Fruit fly (Drosophila melanogaster) whole organism, embryonic: ENCODE data around the gene CG43293.

Experiments used
- Bdp1 ChIP-seq: fragments of 200-800 bp; sonication (Bioruptor generic); optimal IDR thresholded peaks from 3 replicates; lab custom pipeline; 2016; ENCODE audit warnings: missing biosample characterization, missing genetic modification characterization
- CG10979 ChIP-seq: fragments of 200-800 bp; sonication (Bioruptor generic); optimal IDR thresholded peaks from 2 replicates; lab custom pipeline; 2018; ENCODE audit warnings: missing biosample characterization, mild to moderate bottlenecking, missing genetic modification characterization, moderate library complexity
- CG12391 ChIP-seq: fragments of 200-800 bp; sonication (Bioruptor generic); optimal IDR thresholded peaks from 3 replicates; lab custom pipeline; 2018; ENCODE audit warnings: missing biosample characterization, mild to moderate bottlenecking, missing genetic modification characterization, moderate library complexity
- CG16815 ChIP-seq: fragments of 200-800 bp; sonication (Bioruptor generic); optimal IDR thresholded peaks from 3 replicates; lab custom pipeline; 2017; ENCODE audit warnings: missing biosample characterization, mild to moderate bottlenecking, missing genetic modification characterization
- CG17186 ChIP-seq: fragments of 200-800 bp; sonication (Bioruptor generic); optimal IDR thresholded peaks from 3 replicates; lab custom pipeline; 2017; ENCODE audit warnings: missing biosample characterization, missing genetic modification reagents, missing genetic modification characterization
- CG1832 ChIP-seq: fragments of 200-800 bp; sonication (Bioruptor generic); optimal IDR thresholded peaks from 2 replicates; lab custom pipeline; 2017; ENCODE audit warnings: missing biosample characterization, mild to moderate bottlenecking, missing genetic modification characterization, inconsistent platforms
- CG18764 ChIP-seq: fragments of 200-800 bp; sonication (Bioruptor generic); optimal IDR thresholded peaks from 3 replicates; lab custom pipeline; 2016; ENCODE audit warnings: missing biosample characterization, missing genetic modification characterization
- CG2889 ChIP-seq: fragments of 200-800 bp; sonication (Bioruptor generic); IDR thresholded peaks from 3 replicates; pipeline ENCODE4 v1.3.6; 2022; ENCODE audit warnings: missing biosample characterization, missing genetic modification characterization
- CG3847 ChIP-seq: fragments of 200-800 bp; sonication (Bioruptor generic); IDR thresholded peaks from 2 replicates; pipeline ENCODE4 v1.3.6; 2022; ENCODE audit warnings: missing biosample characterization, missing genetic modification characterization
- CG3995 ChIP-seq: fragments of 200-800 bp; sonication (Bioruptor generic); optimal IDR thresholded peaks from 3 replicates; lab custom pipeline; 2016; ENCODE audit warnings: missing biosample characterization, missing genetic modification characterization
- CG4730 ChIP-seq: fragments of 200-800 bp; sonication (Bioruptor generic); IDR thresholded peaks from 2 replicates; pipeline ENCODE4 v1.3.6; 2022; ENCODE audit warnings: missing biosample characterization, missing genetic modification characterization
- CG5245 ChIP-seq: fragments of 200-800 bp; sonication (Bioruptor generic); optimal IDR thresholded peaks from 3 replicates; lab custom pipeline; 2016; ENCODE audit warnings: missing biosample characterization, missing genetic modification characterization
- CG7745 ChIP-seq: fragments of 200-800 bp; sonication (Bioruptor generic); optimal IDR thresholded peaks from 2 replicates; lab custom pipeline; 2018; ENCODE audit warnings: missing biosample characterization, mild to moderate bottlenecking, missing genetic modification characterization, moderate library complexity
- Dek ChIP-seq: fragments of 200-800 bp; sonication (Bioruptor generic); optimal IDR thresholded peaks from 3 replicates; lab custom pipeline; 2019; ENCODE audit warnings: missing biosample characterization, mild to moderate bottlenecking, missing genetic modification characterization, moderate library complexity
- Drgx ChIP-seq: fragments of 200-800 bp; sonication (Bioruptor generic); IDR thresholded peaks from 2 replicates; pipeline ENCODE4 v1.3.6; 2022; ENCODE audit warnings: missing biosample characterization, missing genetic modification characterization
- Eip74EF ChIP-seq, 2 experiments: fragments of 200-800 bp in 1 of 2; fragments of >200 bp in 1 of 2; sonication (Bioruptor generic) in 1 of 2; optimal IDR thresholded peaks; 2 replicates each; lab custom pipeline; 2017 to 2019; ENCODE audit warnings: missing biosample characterization in 2 of 2, missing genetic modification characterization in 2 of 2, mild to moderate bottlenecking in 1 of 2, moderate library complexity in 1 of 2
- Gsc ChIP-seq: fragments of 200-800 bp; sonication (Bioruptor generic); IDR thresholded peaks from 2 replicates; pipeline ENCODE4 v1.3.6; 2022; ENCODE audit warnings: missing biosample characterization, missing genetic modification characterization
- H2.0 ChIP-seq: fragments of 200-800 bp; sonication (Bioruptor generic); IDR thresholded peaks from 2 replicates; pipeline ENCODE4 v1.3.6; 2022; ENCODE audit warnings: missing biosample characterization, missing genetic modification characterization
- Hr78 ChIP-seq, 2 experiments: fragments of 200-800 bp in 1 of 2; fragments of >200 bp in 1 of 2; sonication (Bioruptor generic) in 1 of 2; optimal IDR thresholded peaks; 2 replicates each; lab custom pipeline; 2017 to 2019; ENCODE audit warnings: missing biosample characterization in 2 of 2, missing genetic modification characterization in 2 of 2, mild to moderate bottlenecking in 1 of 2, moderate library complexity in 1 of 2
- Hsf ChIP-seq: fragments of 200-800 bp; sonication (Bioruptor generic); optimal IDR thresholded peaks from 3 replicates; lab custom pipeline; 2016; ENCODE audit warnings: missing biosample characterization, missing genetic modification characterization
- Lim3 ChIP-seq: fragments of 200-800 bp; sonication (Bioruptor generic); IDR thresholded peaks from 2 replicates; pipeline ENCODE4 v1.3.6; 2022; ENCODE audit warnings: missing biosample characterization, missing genetic modification characterization
- Max ChIP-seq: fragments of 200-800 bp; sonication (Bioruptor generic); optimal IDR thresholded peaks from 2 replicates; lab custom pipeline; 2016; ENCODE audit warnings: missing biosample characterization, mild to moderate bottlenecking, missing genetic modification characterization
- Med ChIP-seq: fragments of 200-800 bp; sonication (Bioruptor generic); peaks from one replicate; lab custom pipeline; 2016; ENCODE audit warnings: missing biosample characterization, missing genetic modification characterization, mild to moderate bottlenecking, inconsistent platforms, moderate library complexity
- NK7.1 ChIP-seq: fragments of 200-800 bp; sonication (Bioruptor generic); optimal IDR thresholded peaks from 3 replicates; lab custom pipeline; 2016; ENCODE audit warnings: missing biosample characterization, missing genetic modification characterization
- Nf-YA ChIP-seq: fragments of 200-800 bp; sonication (Bioruptor generic); IDR thresholded peaks from 2 replicates; pipeline ENCODE4 v1.3.6; 2022; ENCODE audit warnings: missing biosample characterization, missing genetic modification characterization
- Ravus ChIP-seq: fragments of 200-800 bp; sonication (Bioruptor generic); IDR thresholded peaks from 2 replicates; pipeline ENCODE4 v1.3.6; 2022; ENCODE audit warnings: missing biosample characterization, missing genetic modification characterization
- Six4 ChIP-seq: fragments of 200-800 bp; sonication (Bioruptor generic); optimal IDR thresholded peaks from 2 replicates; lab custom pipeline; 2016; ENCODE audit warnings: missing biosample characterization, missing genetic modification characterization
- Usf ChIP-seq: fragments of 200-800 bp; sonication (Bioruptor generic); optimal IDR thresholded peaks from 2 replicates; lab custom pipeline; 2017; ENCODE audit warnings: missing genotype, missing biosample characterization, missing genetic modification characterization
- YL-1 ChIP-seq: fragments of 200-800 bp; sonication (Bioruptor generic); optimal IDR thresholded peaks from 3 replicates; lab custom pipeline; 2017; ENCODE audit warnings: missing biosample characterization, mild to moderate bottlenecking, missing genetic modification characterization
- ara ChIP-seq: fragments of 200-800 bp; sonication (Bioruptor generic); IDR thresholded peaks from 2 replicates; pipeline ENCODE4 v1.3.6; 2022; ENCODE audit warnings: missing biosample characterization, missing genetic modification characterization
- cas ChIP-seq: fragments of 200-800 bp; sonication (Bioruptor generic); IDR thresholded peaks from 2 replicates; pipeline ENCODE4 v1.3.6; 2022; ENCODE audit warnings: missing biosample characterization, missing genetic modification characterization
- caup ChIP-seq: fragments of 200-800 bp; sonication (Bioruptor generic); optimal IDR thresholded peaks from 3 replicates; lab custom pipeline; 2017; ENCODE audit warnings: missing biosample characterization, mild to moderate bottlenecking, missing genetic modification characterization, moderate library complexity; ENCODE audit not compliant: severe bottlenecking
- chm ChIP-seq: fragments of 200-800 bp; sonication (Bioruptor generic); IDR thresholded peaks from 2 replicates; pipeline ENCODE4 v1.3.6; 2022; ENCODE audit warnings: missing biosample characterization, missing genetic modification characterization
- chn ChIP-seq: fragments of 200-800 bp; sonication (Bioruptor generic); optimal IDR thresholded peaks from 2 replicates; lab custom pipeline; 2016; ENCODE audit warnings: missing biosample characterization, missing genetic modification characterization
- crol ChIP-seq: fragments of 200-800 bp; sonication (Bioruptor generic); IDR thresholded peaks from 2 replicates; pipeline ENCODE4 v1.3.6; 2022; ENCODE audit warnings: missing biosample characterization, missing genetic modification characterization
- cwo ChIP-seq: fragments of 200-800 bp; sonication (Bioruptor generic); optimal IDR thresholded peaks from 3 replicates; lab custom pipeline; 2017; ENCODE audit warnings: missing biosample characterization, missing genetic modification characterization, mild to moderate bottlenecking, moderate library complexity, missing genetic modification reagents
- danr ChIP-seq: fragments of 200-800 bp; sonication (Bioruptor generic); IDR thresholded peaks from 2 replicates; pipeline ENCODE4 v1.3.6; 2022; ENCODE audit warnings: missing biosample characterization, missing genetic modification characterization
- dm ChIP-seq: fragments of 200-800 bp; sonication (Bioruptor generic); optimal IDR thresholded peaks from 3 replicates; lab custom pipeline; 2016; ENCODE audit warnings: missing biosample characterization, missing genetic modification characterization
- dpn ChIP-seq, 2 experiments: fragments of 200-800 bp; sonication (Bioruptor generic); optimal IDR thresholded peaks; 3 replicates each; lab custom pipeline; 2016; ENCODE audit warnings: missing biosample characterization in 2 of 2, missing genetic modification characterization in 2 of 2
- fru ChIP-seq: fragments of >200 bp; optimal IDR thresholded peaks from 2 replicates; lab custom pipeline; 2017
- fu2 ChIP-seq: fragments of 200-800 bp; sonication (Bioruptor generic); optimal IDR thresholded peaks from 2 replicates; lab custom pipeline; 2016; ENCODE audit warnings: missing biosample characterization, missing genetic modification characterization
- jigr1 ChIP-seq: fragments of 200-800 bp; sonication (Bioruptor generic); IDR thresholded peaks from 3 replicates; pipeline ENCODE4 v1.3.6; 2022; ENCODE audit warnings: missing biosample characterization, missing genetic modification characterization
- lov ChIP-seq, 2 experiments: fragments of 200-800 bp in 1 of 2; fragments of >200 bp in 1 of 2; sonication (Bioruptor generic) in 1 of 2; IDR thresholded peaks in 1 of 2; optimal IDR thresholded peaks in 1 of 2; 2 replicates in 1 of 2; 3 replicates in 1 of 2; pipeline versions ENCODE4 v1.3.6 to Lab custom; 2017 to 2022; ENCODE audit warnings: missing biosample characterization in 1 of 2, missing genetic modification characterization in 1 of 2
- mam ChIP-seq: fragments of 200-800 bp; sonication (Bioruptor generic); optimal IDR thresholded peaks from 3 replicates; lab custom pipeline; 2016; ENCODE audit warnings: missing biosample characterization, missing genetic modification characterization
- pita ChIP-seq: fragments of 200-800 bp; sonication (Bioruptor generic); optimal IDR thresholded peaks from 2 replicates; lab custom pipeline; 2017; ENCODE audit warnings: missing biosample characterization, mild to moderate bottlenecking, missing genetic modification characterization
- row ChIP-seq: fragments of 200-800 bp; sonication (Bioruptor generic); IDR thresholded peaks from 3 replicates; pipeline ENCODE4 v1.3.6; 2022; ENCODE audit warnings: missing biosample characterization, missing genetic modification characterization
- sens-2 ChIP-seq: fragments of 200-800 bp; sonication (Bioruptor generic); IDR thresholded peaks from 2 replicates; pipeline ENCODE4 v1.3.6; 2022; ENCODE audit warnings: missing biosample characterization, missing genetic modification characterization
- tna ChIP-seq: fragments of 200-800 bp; sonication (Bioruptor generic); IDR thresholded peaks from 2 replicates; pipeline ENCODE4 v1.3.6; 2022; ENCODE audit warnings: missing biosample characterization, missing genetic modification characterization; ENCODE audit not compliant: partially characterized antibody
- twi ChIP-seq: fragments of 200-800 bp; optimal IDR thresholded peaks from 2 replicates; lab custom pipeline; 2019; ENCODE audit warnings: missing biosample characterization, mild to moderate bottlenecking, missing genetic modification characterization, moderate library complexity

CG43293 gene

DNA sequence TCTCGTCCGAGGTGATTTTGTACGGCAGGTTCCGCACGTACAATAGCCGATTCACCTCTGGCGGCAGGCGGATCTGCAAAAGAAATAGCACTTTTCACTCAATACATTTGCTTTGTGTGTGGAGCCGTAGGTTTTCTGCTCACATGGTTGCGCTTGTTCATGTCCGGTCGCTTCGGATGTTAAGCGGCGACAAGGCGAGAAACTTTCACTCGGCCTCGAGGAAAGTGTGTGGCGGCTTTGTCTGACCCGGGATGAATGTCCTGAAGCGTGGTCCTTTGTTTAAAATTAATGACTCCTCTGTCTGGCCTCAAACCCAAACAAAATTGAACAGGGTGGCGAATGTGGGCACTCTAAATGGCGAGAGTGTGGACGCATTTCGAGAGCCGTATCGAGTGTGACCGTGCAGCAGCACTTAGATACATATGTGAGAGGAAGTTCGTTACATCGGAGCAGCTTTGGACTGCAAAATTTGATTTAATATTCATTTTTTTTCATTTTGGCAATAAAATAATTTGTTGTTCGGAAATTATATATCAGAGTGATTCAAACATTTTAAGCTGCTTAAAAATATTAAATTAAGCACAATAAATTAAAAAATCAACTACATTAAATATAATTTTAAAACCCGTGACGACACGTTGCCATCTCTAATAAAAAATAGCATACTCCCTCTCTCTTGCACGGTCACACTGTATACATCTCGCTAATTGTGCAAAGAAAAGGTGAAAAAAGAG is 8.0 kb downstream of the CG43293 start, which contains the start of the genes Sf3b6 and Tnpo (continued):
- TF ChIP-seq NK7.1 (GFP tag; lab: Kevin White, UChicago) (peak; percentile 48), row (GFP tag; lab: Robert Waterston, UW) (peak; percentile 96), Bdp1 (GFP tag; lab: Kevin White, UChicago) (peak; percentile 63), CG2889 (GFP tag; lab: Robert Waterston, UW) (peak; percentile 40; the same call in 1 of the 3 replicates), tna (GFP tag; lab: Robert Waterston, UW) (no peak), Hsf (peak; percentile 84), dpn (GFP tag; optimal IDR thresholded peaks at IDR 0.05; lab: Kevin White, UChicago) (peak; percentile 76 to 84), lov (optimal IDR thresholded peaks at IDR 0.05; lab: Kevin White, UChicago) (no peak), lov (GFP tag; IDR thresholded peaks at IDR 0.05; lab: Robert Waterston, UW) (peak; percentile 56; the same call in 1 of the 3 replicates), chn (GFP tag; lab: Kevin White, UChicago) (peak; percentile 66), CG5245 (GFP tag; lab: Kevin White, UChicago) (peak; percentile 66), CG3995 (GFP tag; lab: Kevin White, UChicago) (peak; percentile 91), Eip74EF (GFP tag; optimal IDR thresholded peaks at IDR 0.05; lab: Kevin White, UChicago) (no peak), caup (GFP tag; lab: Kevin White, UChicago) (peak; percentile 73), CG4730 (GFP tag; lab: Robert Waterston, UW) (peak; percentile 69), H2.0 (GFP tag; lab: Robert Waterston, UW) (peak; percentile 66; the same call in 1 of the 2 replicates), chm (GFP tag; lab: Robert Waterston, UW) (peak; percentile 56; the same call in 1 of the 2 replicates), danr (peak; percentile 71; the same call in 1 of the 2 replicates), Hr78 (GFP tag; optimal IDR thresholded peaks at IDR 0.05; lab: Kevin White, UChicago) (no peak), jigr1 (GFP tag; lab: Robert Waterston, UW) (peak; percentile 85), Lim3 (GFP tag; lab: Robert Waterston, UW) (no peak), CG16815 (GFP tag; lab: Kevin White, UChicago) (peak; percentile 89), sens-2 (peak; percentile 42; the same call in 1 of the 2 replicates), CG7745 (no peak), Med (peak; percentile 84), Ravus (GFP tag; lab: Robert Waterston, UW) (no peak; the same call in 1 of the 2 replicates), cwo (GFP tag; lab: Kevin White, UChicago) (peak; percentile 68), CG18764 (GFP tag; lab: Kevin White, UChicago) (peak; percentile 64), fru (lab: Kevin White, UChicago) (no peak), Gsc (GFP tag; lab: Robert Waterston, UW) (no peak; the same call in 1 of the 2 replicates), cas (GFP tag; lab: Robert Waterston, UW) (0 out of 2 replicates have a peak, but pooled peaks have one; percentile 44), CG1832 (no peak), Drgx (GFP tag; lab: Robert Waterston, UW) (peak; percentile 61), Nf-YA (GFP tag; lab: Robert Waterston, UW) (peak; percentile 55; the same call in 1 of the 2 replicates), mam (GFP tag; lab: Kevin White, UChicago) (peak; percentile 89), twi (peak; percentile 83), pita (GFP tag; lab: Kevin White, UChicago) (no peak), CG17186 (GFP tag; lab: Kevin White, UChicago) (peak; percentile 62), Usf (GFP tag; lab: Kevin White, UChicago) (peak; percentile 79), Dek (tag; lab: Kevin White, UChicago) (no peak), CG3847 (GFP tag; lab: Robert Waterston, UW) (peak; percentile 90), Max (GFP tag; lab: Kevin White, UChicago) (peak; percentile 82), dm (GFP tag; lab: Kevin White, UChicago) (peak; percentile 60), ara (peak; percentile 69), crol (GFP tag; lab: Robert Waterston, UW) (no peak), CG12391 (peak; percentile 91), Six4 (GFP tag; lab: Kevin White, UChicago) (peak; percentile 71), fu2 (GFP tag; lab: Kevin White, UChicago) (peak; percentile 70), CG10979 (tag; lab: Kevin White, UChicago) (peak; percentile 71), YL-1 (GFP tag; lab: Kevin White, UChicago) (peak; percentile 86)
